Worm (Caenorhabditis elegans): ENCODE measurements around the gene fbxc-50.

DNA sequence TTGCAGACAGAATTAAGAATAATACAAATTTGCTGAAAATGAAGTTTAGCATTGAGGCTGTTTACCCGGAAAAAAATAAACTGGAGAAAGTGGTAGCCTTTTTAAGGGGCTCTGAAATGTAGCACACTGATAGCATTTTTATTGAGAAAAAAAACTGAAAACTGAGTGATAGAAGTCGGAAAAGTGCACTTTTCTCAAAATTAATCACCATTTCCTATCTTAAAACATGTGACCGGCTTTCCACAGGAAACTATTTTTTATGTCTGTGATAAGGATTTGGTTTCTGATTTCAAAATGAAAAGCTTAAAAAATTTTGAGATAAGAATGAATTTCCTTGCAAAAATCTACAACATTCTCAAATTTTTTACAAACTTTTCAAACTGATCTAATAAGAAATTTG is 27.2 kb downstream of the fbxc-50 start, which contains the start of gene ZC239.22:
- TF ChIP-seq sdz-12 (GFP tag; optimal IDR thresholded peaks at IDR 0.05) = no peak
- no peak for TF ChIP-seq daf-19 (GFP tag; conservative IDR thresholded peaks at IDR 0.05)
